Worm (Caenorhabditis elegans) whole organism, young adult: Measurements from ENCODE around the gene ZK899.1.
"Not testable (repeated sequence)": the region's sequence is repeated elsewhere in the genome, so short reads cannot be mapped to it uniquely, and the experiment has no call there.

ENCODE experiments used
- B0019.2 ChIP-seq: fragments of 200-800 bp; sonication (Bioruptor generic); conservative IDR thresholded peaks from 2 replicates; pipeline ENCODE4 v1.3.6; 2022; ENCODE audit warnings: missing genetic modification reagents, missing genetic modification characterization, missing compliant biosample characterization
- F10E7.11 ChIP-seq: sonication (generic microtip); optimal IDR thresholded peaks from 2 replicates; lab custom pipeline; 2017; ENCODE audit warnings: mild to moderate bottlenecking, missing genetic modification characterization, moderate library complexity, missing compliant biosample characterization
- F49E8.2 ChIP-seq: sonication (generic microtip); optimal IDR thresholded peaks from 3 replicates; lab custom pipeline; 2017; ENCODE audit warnings: missing genetic modification characterization, mild to moderate bottlenecking, missing compliant biosample characterization, antibody characterized with exemption, moderate library complexity; ENCODE audit not compliant: insufficient read depth
- F55B11.4 ChIP-seq: sonication (generic microtip); optimal IDR thresholded peaks from 2 replicates; lab custom pipeline; 2016; ENCODE audit warnings: missing compliant biosample characterization, missing genetic modification characterization, borderline replicate concordance; ENCODE audit not compliant: insufficient read depth
- K11D2.4 ChIP-seq: fragments of 200-800 bp; sonication (Bioruptor generic); IDR thresholded peaks from 2 replicates; pipeline ENCODE4 v1.3.6; 2022; ENCODE audit warnings: missing genetic modification reagents, missing genetic modification characterization, missing compliant biosample characterization
- ama-1 ChIP-seq, 3 experiments: fragments of 150-350 bp in 1 of 3; sonication (generic microtip) in 2 of 3; optimal IDR thresholded peaks; 2 replicates each; lab custom pipeline; 2014 to 2018; ENCODE audit warnings: missing biosample characterization in 2 of 3, missing genetic modification characterization in 2 of 3, missing genetic modification reagents in 2 of 3
- attf-5 ChIP-seq: fragments of 200-800 bp; sonication (Bioruptor generic); optimal IDR thresholded peaks from 2 replicates; lab custom pipeline; 2018; ENCODE audit warnings: mild to moderate bottlenecking, missing genetic modification characterization, missing compliant biosample characterization
- cebp-1 ChIP-seq, 2 experiments: fragments of 200-800 bp in 1 of 2; sonication (Bioruptor generic) in 1 of 2; sonication (generic microtip) in 1 of 2; IDR thresholded peaks in 1 of 2; optimal IDR thresholded peaks in 1 of 2; 2 replicates each; pipeline versions ENCODE4 v1.3.6 to Lab custom; 2017 to 2022; ENCODE audit warnings: missing compliant biosample characterization in 2 of 2, missing genetic modification characterization in 2 of 2, mild to moderate bottlenecking in 1 of 2, missing genetic modification reagents in 1 of 2, moderate library complexity in 1 of 2
- ceh-100 ChIP-seq: fragments of 200-800 bp; sonication (Bioruptor generic); IDR thresholded peaks from 2 replicates; pipeline ENCODE4 v1.3.6; 2022; ENCODE audit warnings: missing genetic modification reagents, missing genetic modification characterization, missing compliant biosample characterization
- ceh-27 ChIP-seq: fragments of 200-800 bp; sonication (Bioruptor generic); optimal IDR thresholded peaks from 2 replicates; lab custom pipeline; 2018; ENCODE audit warnings: mild to moderate bottlenecking, missing genetic modification characterization, moderate library complexity, missing compliant biosample characterization
- die-1 ChIP-seq: sonication (generic microtip); optimal IDR thresholded peaks from 2 replicates; lab custom pipeline; 2016; ENCODE audit warnings: missing genotype, mild to moderate bottlenecking, missing genetic modification characterization, missing compliant biosample characterization
- dpl-1 ChIP-seq: fragments of 150-350 bp; optimal IDR thresholded peaks from 2 replicates; lab custom pipeline; 2014; ENCODE audit warnings: missing biosample characterization, missing genetic modification reagents, missing genetic modification characterization
- efl-1 ChIP-seq: fragments of 150-350 bp; optimal IDR thresholded peaks from 2 replicates; lab custom pipeline; 2014; ENCODE audit warnings: missing biosample characterization, missing genetic modification reagents, missing genetic modification characterization
- hmg-1.2 ChIP-seq: fragments of 200-800 bp; sonication (Bioruptor generic); IDR thresholded peaks from 2 replicates; pipeline ENCODE4 v1.3.6; 2022; ENCODE audit warnings: missing genetic modification reagents, missing genetic modification characterization, missing compliant biosample characterization
- hmg-20 ChIP-seq: fragments of 200-800 bp; sonication (Bioruptor generic); IDR thresholded peaks from 2 replicates; pipeline ENCODE4 v1.3.6; 2022; ENCODE audit warnings: missing genetic modification reagents, missing genetic modification characterization, missing compliant biosample characterization
- lag-1 ChIP-seq: fragments of 200-800 bp; sonication (Bioruptor generic); IDR thresholded peaks from 2 replicates; pipeline ENCODE4 v1.3.6; 2022; ENCODE audit warnings: missing genetic modification reagents, missing genetic modification characterization, missing compliant biosample characterization
- let-607 ChIP-seq, 2 experiments: fragments of 200-800 bp in 1 of 2; sonication (Bioruptor generic) in 1 of 2; sonication (generic microtip) in 1 of 2; optimal IDR thresholded peaks; 2 replicates each; lab custom pipeline; 2016 to 2018; ENCODE audit warnings: mild to moderate bottlenecking in 2 of 2, missing compliant biosample characterization in 2 of 2, missing genetic modification characterization in 2 of 2, moderate library complexity in 2 of 2, missing genotype in 1 of 2
- lin-40 ChIP-seq: sonication (generic microtip); optimal IDR thresholded peaks from 2 replicates; lab custom pipeline; 2016; ENCODE audit warnings: missing genetic modification characterization, mild to moderate bottlenecking, missing compliant biosample characterization, missing genotype, missing genetic modification reagents
- lin-54 ChIP-seq: fragments of 200-800 bp; sonication (Bioruptor generic); optimal IDR thresholded peaks from 2 replicates; lab custom pipeline; 2018; ENCODE audit warnings: mild to moderate bottlenecking, missing genetic modification characterization, missing compliant biosample characterization
- lsl-1 ChIP-seq: fragments of 200-800 bp; sonication (Bioruptor generic); optimal IDR thresholded peaks from 2 replicates; lab custom pipeline; 2018; ENCODE audit warnings: mild to moderate bottlenecking, missing genetic modification characterization, moderate library complexity, missing compliant biosample characterization
- madf-10 ChIP-seq: sonication (generic microtip); optimal IDR thresholded peaks from 2 replicates; lab custom pipeline; 2016; ENCODE audit warnings: mild to moderate bottlenecking, missing genetic modification characterization, missing compliant biosample characterization
- madf-3 ChIP-seq: fragments of 200-800 bp; sonication (Bioruptor generic); IDR thresholded peaks from 2 replicates; pipeline ENCODE4 v1.3.6; 2022; ENCODE audit warnings: missing genetic modification reagents, missing genetic modification characterization, missing compliant biosample characterization
- madf-6 ChIP-seq: fragments of 200-800 bp; sonication (Bioruptor generic); IDR thresholded peaks from 2 replicates; pipeline ENCODE4 v1.3.6; 2022; ENCODE audit warnings: missing genetic modification reagents, missing genetic modification characterization, missing compliant biosample characterization
- madf-8 ChIP-seq: fragments of 200-800 bp; sonication (Bioruptor generic); conservative IDR thresholded peaks from 2 replicates; pipeline ENCODE4 v1.3.6; 2022; ENCODE audit warnings: missing genetic modification reagents, missing genetic modification characterization, missing compliant biosample characterization
- mcd-1 ChIP-seq: fragments of 200-800 bp; sonication (Bioruptor generic); IDR thresholded peaks from 2 replicates; pipeline ENCODE4 v1.3.6; 2022; ENCODE audit warnings: missing genetic modification reagents, missing genetic modification characterization, missing compliant biosample characterization
- mxl-1 ChIP-seq: sonication (generic microtip); optimal IDR thresholded peaks from 2 replicates; lab custom pipeline; 2016; ENCODE audit warnings: missing genetic modification characterization, missing compliant biosample characterization
- nhr-179 ChIP-seq: sonication (generic microtip); optimal IDR thresholded peaks from 2 replicates; lab custom pipeline; 2016; ENCODE audit warnings: mild to moderate bottlenecking, missing genetic modification characterization, missing compliant biosample characterization
- nhr-27 ChIP-seq: fragments of 200-800 bp; sonication (Bioruptor generic); optimal IDR thresholded peaks from 2 replicates; lab custom pipeline; 2018; ENCODE audit warnings: mild to moderate bottlenecking, missing genetic modification characterization, moderate library complexity, missing compliant biosample characterization
- nhr-80 ChIP-seq: sonication (generic microtip); optimal IDR thresholded peaks from 2 replicates; lab custom pipeline; 2016; ENCODE audit warnings: missing genetic modification characterization, missing compliant biosample characterization
- rcor-1 ChIP-seq: fragments of 200-800 bp; sonication (Bioruptor generic); IDR thresholded peaks from 2 replicates; pipeline ENCODE4 v1.3.6; 2022; ENCODE audit warnings: missing genetic modification reagents, missing genetic modification characterization, missing compliant biosample characterization
- snpc-4 ChIP-seq, 5 experiments: fragments of 150-350 bp in 1 of 5; sonication (generic microtip) in 4 of 5; optimal IDR thresholded peaks; 2 replicates each; lab custom pipeline; 2014 to 2018; ENCODE audit warnings: missing genetic modification characterization in 5 of 5, missing biosample characterization in 3 of 5, antibody characterized with exemption in 2 of 5, mild to moderate bottlenecking in 2 of 5, missing compliant biosample characterization in 2 of 5, missing genotype in 2 of 5, moderate library complexity in 2 of 5, missing genetic modification reagents in 1 of 5
- somi-1 ChIP-seq: fragments of 200-800 bp; sonication (Bioruptor generic); optimal IDR thresholded peaks from 2 replicates; lab custom pipeline; 2018; ENCODE audit warnings: mild to moderate bottlenecking, missing genetic modification characterization, missing compliant biosample characterization
- tbp1 ChIP-seq: fragments of 200-800 bp; sonication (Bioruptor generic); optimal IDR thresholded peaks from 2 replicates; lab custom pipeline; 2018; ENCODE audit warnings: mild to moderate bottlenecking, missing genetic modification characterization, missing compliant biosample characterization
- unc-62 ChIP-seq: fragments of 150-350 bp; optimal IDR thresholded peaks from 2 replicates; lab custom pipeline; 2014; ENCODE audit warnings: missing biosample characterization, missing genetic modification reagents, missing genetic modification characterization
- ztf-28 ChIP-seq: fragments of 200-800 bp; sonication (Bioruptor generic); IDR thresholded peaks from 2 replicates; pipeline ENCODE4 v1.3.6; 2022; ENCODE audit warnings: missing genetic modification reagents, missing genetic modification characterization, missing compliant biosample characterization

Gene ZK899.1

ce11 chrX:9452483-9453198, 6.2 kb downstream of the ZK899.1 start, which contains the start of gene ZK899.3:
ZK899.3 (plus strand) TSS chrX:9453148.
- TF ChIP-seq F49E8.2 (no peak), ztf-28 (GFP tag; lab: Robert Waterston, UW) (no peak), nhr-80 (tag; lab: Kevin White, UChicago) (peak; percentile 36)

- no peak for TF ChIP-seq ama-1 (optimal IDR thresholded peaks at IDR 0.05; lab: Kevin White, UChicago)
- no peak for TF ChIP-seq ama-1 (GFP tag; optimal IDR thresholded peaks at IDR 0.05; lab: Kevin White, UChicago)
- no peak for TF ChIP-seq rcor-1
- no peak for TF ChIP-seq K11D2.4
Observed at ce11 chrX:9456579-9456978, 10.1 kb downstream of the ZK899.1 start.

- TF ChIP-seq ceh-100 (GFP tag; lab: Robert Waterston, UW) (no peak), madf-3 (GFP tag; lab: Robert Waterston, UW) (no peak), F55B11.4 (tag; lab: Kevin White, UChicago) (no peak), attf-5 (no peak), nhr-80 (tag; lab: Kevin White, UChicago) (no peak), nhr-27 (tag; lab: Kevin White, UChicago) (no peak), efl-1 (no peak), ceh-27 (GFP tag; lab: Kevin White, UChicago) (no peak), rcor-1 (no peak), lsl-1 (no peak)
Observed at ce11 chrX:9458142-9458541, 11.7 kb downstream of the ZK899.1 start, which contains the start of gene tba-8. tba-8 (minus strand) TSS chrX:9458348.

- TF ChIP-seq hmg-20 (GFP tag; lab: Robert Waterston, UW); mcd-1 (GFP tag; lab: Robert Waterston, UW); lin-54: not testable (repeated sequence)
Observed at ce11 chrX:9460834-9461233, 14.4 kb downstream of the ZK899.1 start, which contains the start of gene ZK899.5. ZK899.5 (minus strand) TSS chrX:9460934.

ce11 chrX:9463045-9463444, 16.6 kb downstream of the ZK899.1 start, which contains the start of gene ZK899.6:
ZK899.6 (plus strand) TSS chrX:9463345.
- TF ChIP-seq F10E7.11 (tag; lab: Kevin White, UChicago); unc-62 (GFP tag; lab: Kevin White, UChicago); snpc-4 (GFP tag; optimal IDR thresholded peaks at IDR 0.05; lab: Kevin White, UChicago); snpc-4 (tag; optimal IDR thresholded peaks at IDR 0.05; lab: Kevin White, UChicago): not testable (repeated sequence)

- TF ChIP-seq nhr-179 (tag; lab: Kevin White, UChicago) (peak; percentile 88), madf-6 (GFP tag; lab: Robert Waterston, UW) (no peak), tbp1 (GFP tag; lab: Kevin White, UChicago) (peak; percentile 81), let-607 (tag; optimal IDR thresholded peaks at IDR 0.05; lab: Kevin White, UChicago) (peak; percentile 69 to 94), madf-8 (GFP tag; lab: Robert Waterston, UW) (no peak), madf-3 (GFP tag; lab: Robert Waterston, UW) (peak; percentile 88), dpl-1 (GFP tag; lab: Kevin White, UChicago) (no peak), ama-1 (optimal IDR thresholded peaks at IDR 0.05; lab: Kevin White, UChicago) (no peak), ama-1 (GFP tag; optimal IDR thresholded peaks at IDR 0.05; lab: Kevin White, UChicago) (peak in 1 of 2 experiments; percentile 60), mxl-1 (tag; lab: Kevin White, UChicago) (peak; percentile 37), cebp-1 (GFP tag; IDR thresholded peaks at IDR 0.05; lab: Robert Waterston, UW) (peak; percentile 82), cebp-1 (tag; optimal IDR thresholded peaks at IDR 0.05; lab: Kevin White, UChicago) (peak; percentile 97), lag-1 (GFP tag; lab: Robert Waterston, UW) (0 out of 2 replicates have a peak, but pooled peaks have one; percentile 23), somi-1 (GFP tag; lab: Kevin White, UChicago) (peak; percentile 99), B0019.2 (GFP tag; lab: Robert Waterston, UW) (no peak), hmg-1.2 (GFP tag; lab: Robert Waterston, UW) (peak; percentile 86), madf-10 (tag; lab: Kevin White, UChicago) (peak; percentile 96), ztf-28 (GFP tag; lab: Robert Waterston, UW) (no peak), lin-40 (tag; lab: Kevin White, UChicago) (peak; percentile 100), die-1 (tag; lab: Kevin White, UChicago) (peak; percentile 61), F55B11.4 (tag; lab: Kevin White, UChicago) (no peak)
Observed at ce11 chrX:9465722-9466132, 19.3 kb downstream of the ZK899.1 start.
